Fruit fly (Drosophila melanogaster) whole organism, embryonic: ENCODE results near the gene CG10587.
A peak's percentile ranks its signal among the peaks of the same experiment; 100 is the strongest.

Experiments used
- ATbp ChIP-seq: fragments of 200-800 bp; sonication (Bioruptor generic); optimal IDR thresholded peaks from 2 replicates; lab custom pipeline; 2017; ENCODE audit warnings: missing biosample characterization, mild to moderate bottlenecking, missing genetic modification characterization, missing genetic modification reagents
- Awh ChIP-seq: fragments of 200-800 bp; sonication (Bioruptor generic); IDR thresholded peaks from 2 replicates; pipeline ENCODE4, ENCODE4 v1.3.6; 2022; ENCODE audit warnings: missing biosample characterization, missing genetic modification characterization
- BtbVII ChIP-seq: fragments of 200-800 bp; sonication (Bioruptor generic); optimal IDR thresholded peaks from 3 replicates; lab custom pipeline; 2017; ENCODE audit warnings: missing biosample characterization, mild to moderate bottlenecking, missing genetic modification characterization
- CG10147 ChIP-seq: fragments of 200-800 bp; sonication (Bioruptor generic); optimal IDR thresholded peaks from 2 replicates; lab custom pipeline; 2019; ENCODE audit warnings: missing biosample characterization, mild to moderate bottlenecking, missing genetic modification characterization, moderate library complexity
- CG10462 ChIP-seq: fragments of 200-800 bp; sonication (Bioruptor generic); optimal IDR thresholded peaks from 2 replicates; lab custom pipeline; 2016; ENCODE audit warnings: missing biosample characterization, missing genetic modification characterization
- CG11093 ChIP-seq: fragments of 200-800 bp; sonication (Bioruptor generic); IDR thresholded peaks from 3 replicates; pipeline ENCODE4 v1.3.6; 2022; ENCODE audit warnings: missing biosample characterization, missing genetic modification characterization
- CG12104 ChIP-seq: fragments of 200-800 bp; sonication (Bioruptor generic); optimal IDR thresholded peaks from 3 replicates; lab custom pipeline; 2016; ENCODE audit warnings: missing biosample characterization, missing genetic modification characterization
- CG13287 ChIP-seq: fragments of 200-800 bp; sonication (Bioruptor generic); IDR thresholded peaks from 2 replicates; pipeline ENCODE4 v1.3.6; 2022; ENCODE audit warnings: missing biosample characterization, missing genetic modification characterization; ENCODE audit not compliant: partially characterized antibody
- CG15269 ChIP-seq: fragments of 200-800 bp; sonication (Bioruptor generic); optimal IDR thresholded peaks from 2 replicates; lab custom pipeline; 2018; ENCODE audit warnings: missing biosample characterization, mild to moderate bottlenecking, missing genetic modification characterization, moderate library complexity
- CG15479 ChIP-seq: fragments of 200-800 bp; sonication (Bioruptor generic); optimal IDR thresholded peaks from 3 replicates; lab custom pipeline; 2019; ENCODE audit warnings: missing biosample characterization, mild to moderate bottlenecking, missing genetic modification characterization, moderate library complexity
- CG17359 ChIP-seq: fragments of 200-800 bp; sonication (Bioruptor generic); optimal IDR thresholded peaks from 3 replicates; lab custom pipeline; 2018; ENCODE audit warnings: missing biosample characterization, mild to moderate bottlenecking, missing genetic modification characterization, moderate library complexity
- CG17385 ChIP-seq: fragments of 200-800 bp; sonication (Bioruptor generic); optimal IDR thresholded peaks from 3 replicates; lab custom pipeline; 2018; ENCODE audit warnings: missing biosample characterization, mild to moderate bottlenecking, missing genetic modification characterization
- CG1792 ChIP-seq: fragments of 200-800 bp; sonication (Bioruptor generic); optimal IDR thresholded peaks from 2 replicates; lab custom pipeline; 2016; ENCODE audit warnings: missing biosample characterization, missing genetic modification characterization
- CG2116 ChIP-seq: fragments of 200-800 bp; sonication (Bioruptor generic); optimal IDR thresholded peaks from 3 replicates; lab custom pipeline; 2018; ENCODE audit warnings: missing biosample characterization, mild to moderate bottlenecking, missing genetic modification characterization
- CG2120 ChIP-seq: fragments of 200-800 bp; sonication (Bioruptor generic); optimal IDR thresholded peaks from 3 replicates; lab custom pipeline; 2016; ENCODE audit warnings: missing biosample characterization, missing genetic modification characterization
- CG2202 ChIP-seq: fragments of 200-800 bp; sonication (Bioruptor generic); optimal IDR thresholded peaks from 2 replicates; lab custom pipeline; 2018; ENCODE audit warnings: missing biosample characterization, mild to moderate bottlenecking, missing genetic modification characterization
- CG33557 ChIP-seq: fragments of 200-800 bp; sonication (Bioruptor generic); optimal IDR thresholded peaks from 2 replicates; lab custom pipeline; 2019; ENCODE audit warnings: missing biosample characterization, mild to moderate bottlenecking, missing genetic modification characterization, moderate library complexity
- CG4404 ChIP-seq: fragments of 200-800 bp; sonication (Bioruptor generic); IDR thresholded peaks from 2 replicates; pipeline ENCODE4 v1.3.6; 2022; ENCODE audit warnings: missing biosample characterization, missing genetic modification characterization
- CG6813 ChIP-seq: fragments of 200-800 bp; sonication (Bioruptor generic); optimal IDR thresholded peaks from 2 replicates; lab custom pipeline; 2017; ENCODE audit warnings: missing biosample characterization, missing genetic modification characterization, mild to moderate bottlenecking, moderate library complexity, missing genetic modification reagents
- CG7745 ChIP-seq: fragments of 200-800 bp; sonication (Bioruptor generic); optimal IDR thresholded peaks from 2 replicates; lab custom pipeline; 2018; ENCODE audit warnings: missing biosample characterization, mild to moderate bottlenecking, missing genetic modification characterization, moderate library complexity
- CG7987 ChIP-seq: fragments of 200-800 bp; sonication (Bioruptor generic); optimal IDR thresholded peaks from 2 replicates; lab custom pipeline; 2018; ENCODE audit warnings: missing biosample characterization, mild to moderate bottlenecking, missing genetic modification characterization, moderate library complexity
- CG8765 ChIP-seq: fragments of 200-800 bp; sonication (Bioruptor generic); IDR thresholded peaks from 2 replicates; pipeline ENCODE4 v1.3.6; 2022; ENCODE audit warnings: missing biosample characterization, missing genetic modification characterization
- D19B ChIP-seq: fragments of 200-800 bp; sonication (Bioruptor generic); optimal IDR thresholded peaks from 2 replicates; lab custom pipeline; 2017; ENCODE audit warnings: missing biosample characterization, mild to moderate bottlenecking, missing genetic modification characterization
- E2f2 ChIP-seq: fragments of 200-800 bp; sonication (Bioruptor generic); IDR thresholded peaks from 2 replicates; pipeline ENCODE4 v1.3.6; 2022; ENCODE audit warnings: missing biosample characterization, missing genetic modification characterization
- H2.0 ChIP-seq: fragments of 200-800 bp; sonication (Bioruptor generic); IDR thresholded peaks from 2 replicates; pipeline ENCODE4 v1.3.6; 2022; ENCODE audit warnings: missing biosample characterization, missing genetic modification characterization
- Hey ChIP-seq: fragments of 200-800 bp; sonication (Bioruptor generic); optimal IDR thresholded peaks from 3 replicates; lab custom pipeline; 2018; ENCODE audit warnings: missing biosample characterization, mild to moderate bottlenecking, missing genetic modification characterization
- Hr39 ChIP-seq: fragments of >200 bp; optimal IDR thresholded peaks from 2 replicates; lab custom pipeline; 2017
- Hsf ChIP-seq: fragments of 200-800 bp; sonication (Bioruptor generic); optimal IDR thresholded peaks from 3 replicates; lab custom pipeline; 2016; ENCODE audit warnings: missing biosample characterization, missing genetic modification characterization
- NC2β ChIP-seq: fragments of 200-800 bp; sonication (Bioruptor generic); optimal IDR thresholded peaks from 2 replicates; lab custom pipeline; 2016; ENCODE audit warnings: missing biosample characterization, missing genetic modification characterization
- Sin3A ChIP-seq: fragments of >200 bp; optimal IDR thresholded peaks from 2 replicates; lab custom pipeline; 2018
- Six4 ChIP-seq: fragments of 200-800 bp; sonication (Bioruptor generic); optimal IDR thresholded peaks from 2 replicates; lab custom pipeline; 2016; ENCODE audit warnings: missing biosample characterization, missing genetic modification characterization
- Stat92E ChIP-seq, 3 experiments: fragments of >200 bp in 2 of 3; fragments of 200-800 bp in 1 of 3; sonication (Bioruptor generic) in 1 of 3; optimal IDR thresholded peaks; 2 replicates each; lab custom pipeline; 2017 to 2019; ENCODE audit warnings: missing biosample characterization in 3 of 3, missing genetic modification characterization in 3 of 3, mild to moderate bottlenecking in 1 of 3, moderate library complexity in 1 of 3
- abd-A ChIP-seq: fragments of 200-800 bp; sonication (Bioruptor generic); optimal IDR thresholded peaks from 3 replicates; lab custom pipeline; 2019; ENCODE audit warnings: missing biosample characterization, mild to moderate bottlenecking, missing genetic modification characterization, moderate library complexity
- amos ChIP-seq: fragments of 200-800 bp; sonication (Bioruptor generic); IDR thresholded peaks from 2 replicates; pipeline ENCODE4 v1.3.6; 2022; ENCODE audit warnings: missing biosample characterization, missing genetic modification characterization; ENCODE audit not compliant: partially characterized antibody
- chinmo ChIP-seq: fragments of 200-800 bp; sonication (Bioruptor generic); IDR thresholded peaks from 4 replicates; pipeline ENCODE4 v1.3.6; 2022; ENCODE audit warnings: missing biosample characterization, missing genetic modification characterization; ENCODE audit not compliant: partially characterized antibody
- chm ChIP-seq: fragments of 200-800 bp; sonication (Bioruptor generic); IDR thresholded peaks from 2 replicates; pipeline ENCODE4 v1.3.6; 2022; ENCODE audit warnings: missing biosample characterization, missing genetic modification characterization
- ci ChIP-seq: fragments of 200-800 bp; sonication (Bioruptor generic); IDR thresholded peaks from 3 replicates; pipeline ENCODE4 v1.3.6; 2022; ENCODE audit warnings: missing biosample characterization, missing genetic modification characterization
- crp ChIP-seq, 2 experiments: fragments of 200-800 bp; sonication (Bioruptor generic); optimal IDR thresholded peaks; 2 replicates in 1 of 2; 3 replicates in 1 of 2; lab custom pipeline; 2017; ENCODE audit warnings: missing biosample characterization in 2 of 2, missing genetic modification characterization in 2 of 2, mild to moderate bottlenecking in 1 of 2, moderate library complexity in 1 of 2
- emc ChIP-seq: fragments of 200-800 bp; sonication (Bioruptor generic); optimal IDR thresholded peaks from 2 replicates; lab custom pipeline; 2016; ENCODE audit warnings: missing biosample characterization, missing genetic modification characterization
- ems ChIP-seq: fragments of 200-800 bp; sonication (Bioruptor generic); optimal IDR thresholded peaks from 3 replicates; lab custom pipeline; 2016; ENCODE audit warnings: missing biosample characterization, missing genetic modification characterization
- ham ChIP-seq: fragments of 200-800 bp; sonication (Bioruptor generic); IDR thresholded peaks from 2 replicates; pipeline ENCODE4 v1.3.6; 2022; ENCODE audit warnings: missing biosample characterization, missing genetic modification characterization
- hkb ChIP-seq, 2 experiments: fragments of 200-800 bp in 1 of 2; fragments of >200 bp in 1 of 2; sonication (Bioruptor generic) in 1 of 2; IDR thresholded peaks in 1 of 2; optimal IDR thresholded peaks in 1 of 2; 2 replicates each; pipeline versions ENCODE4 v1.3.6 to Lab custom; 2017 to 2022; ENCODE audit warnings: missing biosample characterization in 1 of 2, missing genetic modification characterization in 1 of 2
- nom ChIP-seq: fragments of 200-800 bp; sonication (Bioruptor generic); optimal IDR thresholded peaks from 2 replicates; lab custom pipeline; 2017; ENCODE audit warnings: missing biosample characterization, missing genetic modification characterization, mild to moderate bottlenecking, moderate library complexity, missing genetic modification reagents
- rib ChIP-seq: fragments of 200-800 bp; sonication (Bioruptor generic); IDR thresholded peaks from 2 replicates; pipeline ENCODE4 v1.3.6; 2022; ENCODE audit warnings: missing biosample characterization, missing genetic modification characterization
- sc ChIP-seq, 3 experiments: fragments of >200 bp in 2 of 3; fragments of 200-800 bp in 1 of 3; sonication (Bioruptor generic) in 1 of 3; optimal IDR thresholded peaks; 2 replicates in 2 of 3; 3 replicates in 1 of 3; lab custom pipeline; 2017; ENCODE audit warnings: mild to moderate bottlenecking in 1 of 3, missing biosample characterization in 1 of 3, missing genetic modification characterization in 1 of 3, missing genetic modification reagents in 1 of 3
- sd ChIP-seq: fragments of 200-800 bp; sonication (Bioruptor generic); optimal IDR thresholded peaks from 3 replicates; lab custom pipeline; 2018; ENCODE audit warnings: missing biosample characterization, mild to moderate bottlenecking, missing genetic modification characterization, moderate library complexity
- tx ChIP-seq: fragments of 200-800 bp; sonication (Bioruptor generic); optimal IDR thresholded peaks from 2 replicates; lab custom pipeline; 2016; ENCODE audit warnings: missing biosample characterization, missing genetic modification characterization

The CG10587 gene

DNA sequence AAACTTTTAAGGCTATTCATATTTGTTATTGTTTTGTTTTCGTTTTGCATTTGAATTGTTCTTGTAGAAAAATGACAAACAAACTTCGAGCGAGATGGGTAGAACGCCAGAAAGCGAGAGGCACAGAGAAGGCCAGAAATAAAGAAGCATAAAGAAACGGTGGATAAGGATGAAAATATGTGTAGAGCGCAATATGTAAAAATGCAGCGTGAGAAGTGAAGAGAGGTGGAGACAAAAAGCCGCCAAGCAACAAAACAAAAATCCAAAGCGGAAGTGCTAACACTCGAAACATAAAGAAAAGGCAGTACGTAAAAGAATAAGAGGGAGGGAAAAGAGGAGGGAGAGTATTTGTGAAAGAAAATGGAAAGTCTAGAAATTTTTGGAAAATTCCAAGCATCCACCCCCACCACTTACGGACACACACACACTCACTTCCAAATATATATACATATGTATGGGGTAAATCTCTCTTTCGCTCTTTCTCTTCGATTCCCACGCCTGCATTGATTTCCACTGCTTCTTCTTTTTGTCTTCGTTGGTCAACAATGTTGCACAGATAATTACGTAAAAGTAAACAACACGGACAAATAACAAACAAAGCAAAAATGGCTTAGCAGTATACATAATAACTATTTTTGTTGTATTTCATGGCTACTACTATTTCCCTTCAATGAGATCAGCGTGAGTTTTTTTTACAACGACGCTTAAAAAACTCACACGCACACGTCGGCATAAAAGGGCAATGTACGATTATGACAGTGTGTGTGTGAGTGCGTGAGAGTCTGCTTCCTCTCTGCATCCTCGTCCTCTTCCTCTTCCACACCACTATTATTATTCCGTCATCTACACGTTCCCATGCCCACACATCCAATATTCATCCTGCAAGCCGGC, 45.3 kb upstream of the CG10587 start (continued):
- no peak for TF ChIP-seq sc (optimal IDR thresholded peaks at IDR 0.05; lab: Kevin White, UChicago)
- peak; percentile 39 for TF ChIP-seq sc (GFP tag; optimal IDR thresholded peaks at IDR 0.05; lab: Kevin White, UChicago)
- TF ChIP-seq chinmo, result 0 out of 4 replicates have a peak, but pooled peaks have one; percentile 34
- TF ChIP-seq E2f2 (GFP tag; lab: Robert Waterston, UW), result 0 out of 2 replicates have a peak, but pooled peaks have one; percentile 20
- TF ChIP-seq ems (GFP tag; lab: Kevin White, UChicago), result peak; percentile 14
- TF ChIP-seq CG8765 (GFP tag; lab: Robert Waterston, UW), result no peak
- TF ChIP-seq nom, result peak; percentile 9
- peak; percentile 14 for TF ChIP-seq CG6813
- no peak for TF ChIP-seq CG13287 (GFP tag; lab: Robert Waterston, UW)
- TF ChIP-seq Awh, result peak; percentile 51; the same call in 1 of the 2 replicates
- peak; percentile 65 for TF ChIP-seq CG17359
- no peak for TF ChIP-seq BtbVII (GFP tag; lab: Kevin White, UChicago)
- peak; percentile 15 for TF ChIP-seq CG2116 (GFP tag; lab: Kevin White, UChicago)
- TF ChIP-seq abd-A (tag; lab: Kevin White, UChicago), result no peak
- peak; percentile 72 for TF ChIP-seq CG2202 (tag; lab: Kevin White, UChicago)
- peak; percentile 96 for TF ChIP-seq sd (tag; lab: Kevin White, UChicago)
- no peak for TF ChIP-seq CG10147 (GFP tag; lab: Kevin White, UChicago)
- no peak for TF ChIP-seq emc (GFP tag; lab: Kevin White, UChicago)
- TF ChIP-seq NC2β, result peak; percentile 5
- no peak for TF ChIP-seq crp (GFP tag; optimal IDR thresholded peaks at IDR 0.05; lab: Kevin White, UChicago)
- no peak for TF ChIP-seq Hr39
- TF ChIP-seq Sin3A, result no peak
- TF ChIP-seq CG12104 (GFP tag; lab: Kevin White, UChicago), result no peak
- peak in 1 of 3 experiments; percentile 25 for TF ChIP-seq Stat92E (GFP tag; optimal IDR thresholded peaks at IDR 0.05; lab: Kevin White, UChicago)
- no peak for TF ChIP-seq CG11093 (GFP tag; lab: Robert Waterston, UW)
- peak; percentile 57; the same call in 1 of the 3 replicates for TF ChIP-seq ci (GFP tag; lab: Robert Waterston, UW)
- TF ChIP-seq rib, result no peak
- no peak for TF ChIP-seq D19B (GFP tag; lab: Kevin White, UChicago)
- TF ChIP-seq ATbp (GFP tag; lab: Kevin White, UChicago), result peak; percentile 67
- no peak for TF ChIP-seq CG15269
- no peak for TF ChIP-seq amos
- no peak for TF ChIP-seq Hsf (GFP tag; lab: Kevin White, UChicago)
- TF ChIP-seq CG17385 (GFP tag; lab: Kevin White, UChicago), result peak; percentile 82
- no peak for TF ChIP-seq CG4404 (GFP tag; lab: Robert Waterston, UW)
- no peak for TF ChIP-seq hkb (optimal IDR thresholded peaks at IDR 0.05; lab: Kevin White, UChicago)
- peak; percentile 25; the same call in 1 of the 2 replicates for TF ChIP-seq hkb (GFP tag; IDR thresholded peaks at IDR 0.05; lab: Robert Waterston, UW)
- TF ChIP-seq CG15479 (GFP tag; lab: Kevin White, UChicago), result peak; percentile 86
- TF ChIP-seq CG2120, result no peak
- peak; percentile 71 for TF ChIP-seq CG7745 (tag; lab: Kevin White, UChicago)
- TF ChIP-seq CG7987 (GFP tag; lab: Kevin White, UChicago), result peak; percentile 49
- peak; percentile 44; the same call in 1 of the 2 replicates for TF ChIP-seq chm (GFP tag; lab: Robert Waterston, UW)
- TF ChIP-seq tx (GFP tag; lab: Kevin White, UChicago), result no peak
- TF ChIP-seq CG1792 (GFP tag; lab: Kevin White, UChicago), result no peak
- TF ChIP-seq CG10462 (GFP tag; lab: Kevin White, UChicago), result no peak
- TF ChIP-seq ham, result no peak
- no peak for TF ChIP-seq H2.0 (GFP tag; lab: Robert Waterston, UW)
- no peak for TF ChIP-seq Six4 (GFP tag; lab: Kevin White, UChicago)
- TF ChIP-seq CG33557 (GFP tag; lab: Kevin White, UChicago), result peak; percentile 77
- no peak for TF ChIP-seq Hey (tag; lab: Kevin White, UChicago)
